Worm (Caenorhabditis elegans) whole organism, early embryonic: Measurements from ENCODE around the gene prp-18.

ENCODE experiments used
- B0310.2 ChIP-seq: sonication (generic microtip); optimal IDR thresholded peaks from 2 replicates; lab custom pipeline; 2016; ENCODE audit warnings: mild to moderate bottlenecking, missing genetic modification characterization, missing compliant biosample characterization
- F13C5.2 ChIP-seq: sonication (generic microtip); optimal IDR thresholded peaks from 2 replicates; lab custom pipeline; 2017; ENCODE audit warnings: mild to moderate bottlenecking, missing genetic modification characterization, inconsistent platforms, missing compliant biosample characterization
- aly-1 ChIP-seq: sonication (generic microtip); optimal IDR thresholded peaks from 2 replicates; lab custom pipeline; 2016; ENCODE audit warnings: missing genetic modification characterization, missing compliant biosample characterization
- ama-1 ChIP-seq: fragments of 150-350 bp; optimal IDR thresholded peaks from 2 replicates; lab custom pipeline; 2014
- ceh-13 ChIP-seq: fragments of 200-800 bp; sonication (Bioruptor generic); optimal IDR thresholded peaks from 2 replicates; lab custom pipeline; 2018; ENCODE audit warnings: mild to moderate bottlenecking, missing genetic modification characterization, missing compliant biosample characterization
- ceh-36 ChIP-seq: sonication (generic microtip); optimal IDR thresholded peaks from 2 replicates; lab custom pipeline; 2016; ENCODE audit warnings: missing genetic modification characterization, inconsistent platforms, missing compliant biosample characterization
- flt-1 ChIP-seq: fragments of 200-800 bp; sonication (Bioruptor generic); IDR thresholded peaks from 2 replicates; pipeline ENCODE4 v1.3.6; 2022; ENCODE audit warnings: missing genetic modification characterization, missing compliant biosample characterization
- hmbx-1 ChIP-seq: sonication (generic microtip); optimal IDR thresholded peaks from 2 replicates; lab custom pipeline; 2016; ENCODE audit warnings: mild to moderate bottlenecking, missing genetic modification characterization, missing compliant biosample characterization
- hmg-4 ChIP-seq: fragments of 200-800 bp; sonication (Bioruptor generic); optimal IDR thresholded peaks from 2 replicates; lab custom pipeline; 2018; ENCODE audit warnings: mild to moderate bottlenecking, missing genetic modification characterization, missing compliant biosample characterization
- pes-1 ChIP-seq: fragments of 200-800 bp; sonication (Bioruptor generic); IDR thresholded peaks from 2 replicates; pipeline ENCODE4 v1.3.6; 2022; ENCODE audit warnings: missing genetic modification reagents, missing genetic modification characterization, missing compliant biosample characterization
- scrt-1 ChIP-seq: fragments of 200-800 bp; sonication (Bioruptor generic); IDR thresholded peaks from 2 replicates; pipeline ENCODE4 v1.3.6; 2022; ENCODE audit warnings: missing genetic modification characterization, missing compliant biosample characterization
- sea-1 ChIP-seq: fragments of 200-800 bp; sonication (Bioruptor generic); conservative IDR thresholded peaks from 2 replicates; pipeline ENCODE4 v1.3.6; 2022; ENCODE audit warnings: missing genetic modification characterization, missing compliant biosample characterization
- tra-4 ChIP-seq: sonication (generic microtip); optimal IDR thresholded peaks from 2 replicates; lab custom pipeline; 2017; ENCODE audit warnings: missing genetic modification characterization, missing compliant biosample characterization

ce11 chrIV:9852250-9852649 lies 31.9 kb downstream of the prp-18 start, which contains the start of gene ssq-1:
- TF ChIP-seq scrt-1 (no peak), ceh-36 (tag; lab: Kevin White, UChicago) (no peak), flt-1 (GFP tag; lab: Robert Waterston, UW) (no peak), ama-1 (lab: Kevin White, UChicago) (no peak), hmbx-1 (tag; lab: Kevin White, UChicago) (no peak), pes-1 (GFP tag; lab: Robert Waterston, UW) (no peak), aly-1 (tag; lab: Kevin White, UChicago) (no peak), ceh-13 (no peak), sea-1 (GFP tag; lab: Robert Waterston, UW) (no peak), hmg-4 (GFP tag; lab: Kevin White, UChicago) (no peak), F13C5.2 (no peak), tra-4 (tag; lab: Kevin White, UChicago) (no peak), B0310.2 (tag; lab: Kevin White, UChicago) (no peak)
